Worm (Caenorhabditis elegans): ENCODE data around the gene lelo-2.

DNA sequence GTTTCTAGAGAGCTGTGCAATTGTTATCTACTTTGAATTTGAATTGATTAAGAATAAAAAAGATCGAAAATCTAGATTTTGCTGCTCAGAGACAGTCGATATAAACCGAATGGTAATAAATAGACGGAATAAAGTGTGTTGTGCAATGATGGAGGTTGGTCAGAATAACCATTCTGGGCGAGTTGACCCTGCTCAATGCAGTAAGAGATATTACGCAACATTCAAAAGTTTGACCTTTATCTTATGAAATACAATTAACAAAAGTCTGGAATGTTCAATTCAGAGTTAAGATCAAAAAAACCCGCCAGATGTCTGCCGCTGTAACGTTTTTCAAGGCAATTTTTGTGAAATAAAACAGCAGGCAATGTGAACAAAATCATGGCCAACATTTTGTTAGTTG is 29.8 kb upstream of the lelo-2 start:
- no peak for TF ChIP-seq nhr-77 (tag; optimal IDR thresholded peaks at IDR 0.05)
- no peak for TF ChIP-seq snpc-4 (tag; optimal IDR thresholded peaks at IDR 0.05)
- TF ChIP-seq unc-55 (GFP tag; optimal IDR thresholded peaks at IDR 0.05) = no peak
- TF ChIP-seq lin-39 (tag; optimal IDR thresholded peaks at IDR 0.05) = no peak
- no peak for TF ChIP-seq dmd-4 (tag; optimal IDR thresholded peaks at IDR 0.05)
